Fruit fly (Drosophila melanogaster): ENCODE results near the gene Prp16.

The Prp16 gene

dm6 chrX:14211250-14211944 lies 10.2 kb downstream of the Prp16 start (continued):
- TF ChIP-seq CG10631 (GFP tag; optimal IDR thresholded peaks at IDR 0.05) (no peak), CG16779 (tag; optimal IDR thresholded peaks at IDR 0.05) (no peak), OdsH (GFP tag; optimal IDR thresholded peaks at IDR 0.05) (peak; percentile 38), CG15336 (GFP tag; IDR thresholded peaks at IDR 0.05) (peak; percentile 14), CG8632 (GFP tag; optimal IDR thresholded peaks at IDR 0.05) (no peak), fd85E (GFP tag; optimal IDR thresholded peaks at IDR 0.05) (no peak), CG7368 (GFP tag; optimal IDR thresholded peaks at IDR 0.05) (no peak), CG9139 (GFP tag; optimal IDR thresholded peaks at IDR 0.05) (no peak), Lpt (GFP tag; optimal IDR thresholded peaks at IDR 0.05) (no peak)

dm6 chrX:14212147-14212792 lies 11.1 kb downstream of the Prp16 start:
- TF ChIP-seq CG1621 (tag; optimal IDR thresholded peaks at IDR 0.05) (peak; percentile 61), CG6854 (GFP tag; optimal IDR thresholded peaks at IDR 0.05) (no peak), CG31627 (GFP tag; optimal IDR thresholded peaks at IDR 0.05) (no peak), CG6163 (GFP tag; IDR thresholded peaks at IDR 0.05) (0 out of 3 replicates have a peak, but pooled peaks have one; percentile 42), acj6 (GFP tag; optimal IDR thresholded peaks at IDR 0.05) (no peak), dsx (GFP tag; optimal IDR thresholded peaks at IDR 0.05; ENCODE audit: poor library complexity, severe bottlenecking) (peak; percentile 12), CG3919 (GFP tag; optimal IDR thresholded peaks at IDR 0.05) (no peak), Eip78C (GFP tag) (peak; percentile 4), ss (GFP tag; optimal IDR thresholded peaks at IDR 0.05) (peak; percentile 23 to 48), eg (GFP tag; IDR thresholded peaks at IDR 0.05) (peak; percentile 18; the same call in 1 of the 3 replicates), CG6808 (GFP tag; optimal IDR thresholded peaks at IDR 0.05) (peak; percentile 1), svp (GFP tag) (peak; percentile 47), fkh (GFP tag; optimal IDR thresholded peaks at IDR 0.05) (no peak), CG9139 (GFP tag; optimal IDR thresholded peaks at IDR 0.05) (peak; percentile 38)

- no peak for TF ChIP-seq Gug (GFP tag; IDR thresholded peaks at IDR 0.05)
- TF ChIP-seq CG8632 (GFP tag; optimal IDR thresholded peaks at IDR 0.05), result no peak
- TF ChIP-seq dsx (GFP tag; optimal IDR thresholded peaks at IDR 0.05; ENCODE audit: poor library complexity, severe bottlenecking), result no peak
- TF ChIP-seq CG4318 (GFP tag; optimal IDR thresholded peaks at IDR 0.05), result peak; percentile 59
- TF ChIP-seq CG11902 (GFP tag; optimal IDR thresholded peaks at IDR 0.05), result no peak
- peak; percentile 55 for TF ChIP-seq dac (GFP tag; optimal IDR thresholded peaks at IDR 0.05)
- peak in 1 of 2 experiments; percentile 30 for TF ChIP-seq salr (GFP tag; optimal IDR thresholded peaks at IDR 0.05)
- TF ChIP-seq lz (GFP tag; optimal IDR thresholded peaks at IDR 0.05), result no peak
- TF ChIP-seq Met (GFP tag; optimal IDR thresholded peaks at IDR 0.05), result no peak
- no peak for TF ChIP-seq Ets96B (tag; optimal IDR thresholded peaks at IDR 0.05)
- no peak for TF ChIP-seq spab (GFP tag; optimal IDR thresholded peaks at IDR 0.05)
- no peak for TF ChIP-seq CG10669 (GFP tag; optimal IDR thresholded peaks at IDR 0.05)
- peak; percentile 18 for TF ChIP-seq fkh (GFP tag; optimal IDR thresholded peaks at IDR 0.05)
- TF ChIP-seq CG31627 (GFP tag; optimal IDR thresholded peaks at IDR 0.05), result no peak
- TF ChIP-seq Eip93F (GFP tag; optimal IDR thresholded peaks at IDR 0.05), result no peak
- TF ChIP-seq achi (GFP tag; optimal IDR thresholded peaks at IDR 0.05), result peak; percentile 25
- TF ChIP-seq vri (GFP tag; optimal IDR thresholded peaks at IDR 0.05), result no peak
- peak; percentile 66 for TF ChIP-seq CG15336 (GFP tag; IDR thresholded peaks at IDR 0.05)
- TF ChIP-seq CG3919 (GFP tag; optimal IDR thresholded peaks at IDR 0.05), result peak; percentile 39
- TF ChIP-seq acj6 (GFP tag; optimal IDR thresholded peaks at IDR 0.05), result peak; percentile 30
- TF ChIP-seq CG6808 (GFP tag; optimal IDR thresholded peaks at IDR 0.05), result peak; percentile 51
- TF ChIP-seq CG1621 (tag; optimal IDR thresholded peaks at IDR 0.05), result no peak
- TF ChIP-seq CG16779 (tag; optimal IDR thresholded peaks at IDR 0.05), result no peak
- TF ChIP-seq Hr39 (GFP tag; optimal IDR thresholded peaks at IDR 0.05), result no peak
- no peak for TF ChIP-seq CG6163 (GFP tag; IDR thresholded peaks at IDR 0.05)
- peak; percentile 12 for TF ChIP-seq CG10631 (GFP tag; optimal IDR thresholded peaks at IDR 0.05)
- TF ChIP-seq Lpt (GFP tag; optimal IDR thresholded peaks at IDR 0.05), result peak; percentile 34
- peak; percentile 51 for TF ChIP-seq CG6276 (GFP tag; optimal IDR thresholded peaks at IDR 0.05)
- TF ChIP-seq Sox102F (GFP tag; optimal IDR thresholded peaks at IDR 0.05), result no peak
- no peak for TF ChIP-seq CG11762 (GFP tag; optimal IDR thresholded peaks at IDR 0.05; ENCODE audit: insufficient read depth)
- no peak for TF ChIP-seq cyc (GFP tag; optimal IDR thresholded peaks at IDR 0.05)
- no peak for TF ChIP-seq CG8319 (GFP tag; optimal IDR thresholded peaks at IDR 0.05)
- TF ChIP-seq topi (GFP tag; optimal IDR thresholded peaks at IDR 0.05), result no peak
- peak; percentile 77 for TF ChIP-seq CG32006 (GFP tag; optimal IDR thresholded peaks at IDR 0.05)
These were observed 12.5 kb downstream of the Prp16 start for dm6 chrX:14213509-14214154.

All from whole organism, prepupa.